Worm (Caenorhabditis elegans) whole organism, early embryonic: ENCODE data around the gene H24K24.2.

Source experiments
- ama-1 ChIP-seq: fragments of 150-350 bp; optimal IDR thresholded peaks from 2 replicates; lab custom pipeline; 2014
- pes-1 ChIP-seq: fragments of 200-800 bp; sonication (Bioruptor generic); IDR thresholded peaks from 2 replicates; pipeline ENCODE4 v1.3.6; 2022; ENCODE audit warnings: missing genetic modification reagents, missing genetic modification characterization, missing compliant biosample characterization
- tra-4 ChIP-seq: sonication (generic microtip); optimal IDR thresholded peaks from 2 replicates; lab custom pipeline; 2017; ENCODE audit warnings: missing genetic modification characterization, missing compliant biosample characterization

DNA sequence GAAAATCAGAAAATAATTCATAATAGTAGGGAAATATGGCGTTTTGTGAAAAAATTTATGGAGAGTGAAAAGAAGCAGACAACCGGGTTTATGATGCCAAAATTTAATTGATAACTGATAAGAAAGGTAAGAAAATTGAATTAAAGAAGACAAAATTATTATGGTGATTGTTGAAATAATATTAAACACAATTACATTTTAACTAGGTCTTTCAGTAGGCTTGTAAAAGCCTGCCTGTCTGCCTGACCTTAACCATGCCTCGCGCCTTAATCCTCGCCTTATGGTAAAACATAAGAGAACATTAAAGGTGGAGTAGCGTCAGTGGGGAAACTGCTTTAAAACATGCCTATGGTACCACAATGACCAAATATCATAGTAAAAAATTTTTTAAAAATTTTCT, 39.0 kb upstream of the H24K24.2 start, which contains the start of gene T02B11.8:
- TF ChIP-seq tra-4 (no peak), pes-1 (no peak), ama-1 (lab: Kevin White, UChicago) (no peak)
